Worm (Caenorhabditis elegans) whole organism, midembryonic: Measurements from ENCODE around the gene clec-36.

Source experiments
- flt-1 ChIP-seq: fragments of 200-800 bp; sonication (Bioruptor generic); IDR thresholded peaks from 2 replicates; pipeline ENCODE4 v1.3.6; 2022; ENCODE audit warnings: missing genetic modification characterization, missing compliant biosample characterization
- ref-1 ChIP-seq: fragments of 200-800 bp; sonication (Bioruptor generic); conservative IDR thresholded peaks from 2 replicates; pipeline ENCODE4 v1.3.6; 2022; ENCODE audit warnings: missing genetic modification reagents, missing genetic modification characterization, missing compliant biosample characterization
- tab-1 ChIP-seq: fragments of 200-800 bp; sonication (Bioruptor generic); IDR thresholded peaks from 2 replicates; pipeline ENCODE4 v1.3.6; 2022; ENCODE audit warnings: missing genetic modification characterization, missing compliant biosample characterization

ce11 chrV:16812371-16812770 is 36.0 kb downstream of the clec-36 start:
- TF ChIP-seq flt-1 (GFP tag; lab: Robert Waterston, UW) (no peak), tab-1 (GFP tag; lab: Robert Waterston, UW) (no peak), ref-1 (no peak)
